Worm (Caenorhabditis elegans): ENCODE data around the gene nrsn-1.

Gene nrsn-1

DNA sequence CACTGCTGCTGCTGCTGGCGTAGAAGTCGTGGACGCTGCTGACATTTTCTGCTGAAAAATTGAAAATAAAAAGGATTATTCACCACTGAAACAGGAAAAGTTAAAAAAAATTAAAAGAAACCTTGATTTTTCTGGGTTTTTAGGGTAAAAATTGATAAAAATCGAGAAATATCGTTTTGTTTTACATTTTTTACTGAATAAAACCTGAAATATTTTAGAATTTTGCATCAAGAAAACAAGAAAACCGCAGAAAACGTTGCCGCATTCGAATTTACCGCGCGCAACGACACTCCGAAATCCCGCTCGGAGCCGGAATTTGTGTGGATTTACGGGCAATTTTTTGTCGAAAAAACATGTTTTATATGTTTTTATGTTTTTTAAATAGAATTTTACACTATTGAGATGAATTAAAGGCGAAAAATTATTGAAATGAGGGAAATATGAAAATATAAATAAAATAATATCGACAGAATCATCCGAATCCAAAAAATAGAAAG lies 43.7 kb upstream of the nrsn-1 start, which contains the start of gene chk-1 (continued):
- peak in 2 of 3 experiments; percentile 32 to 87 for TF ChIP-seq lin-35 (GFP tag; optimal IDR thresholded peaks at IDR 0.05)
- no peak for TF ChIP-seq nhr-90 (tag; optimal IDR thresholded peaks at IDR 0.05)
- TF ChIP-seq pha-4 (tag; optimal IDR thresholded peaks at IDR 0.05), result peak; percentile 8
- no peak for TF ChIP-seq gei-17 (GFP tag; optimal IDR thresholded peaks at IDR 0.05)
- peak; percentile 9 for TF ChIP-seq snpc-1.1 (tag; optimal IDR thresholded peaks at IDR 0.05; ENCODE audit: insufficient read depth)
- no peak for TF ChIP-seq ekl-4 (GFP tag; IDR thresholded peaks at IDR 0.05)
- TF ChIP-seq egl-44 (GFP tag; IDR thresholded peaks at IDR 0.05), result no peak
- no peak for TF ChIP-seq hlh-26 (GFP tag; conservative IDR thresholded peaks at IDR 0.05)
- TF ChIP-seq dox-1 (GFP tag; IDR thresholded peaks at IDR 0.05), result peak; percentile 48
- peak; percentile 98 for TF ChIP-seq attf-3 (GFP tag; conservative IDR thresholded peaks at IDR 0.05)
- no peak for TF ChIP-seq mel-28 (tag; optimal IDR thresholded peaks at IDR 0.05; ENCODE audit: borderline replicate concordance)
- TF ChIP-seq egl-18 (GFP tag; IDR thresholded peaks at IDR 0.05), result no peak
- TF ChIP-seq dpl-1 (GFP tag; optimal IDR thresholded peaks at IDR 0.05), result peak; percentile 84
- TF ChIP-seq efl-1 (GFP tag; optimal IDR thresholded peaks at IDR 0.05), result peak; percentile 80
- TF ChIP-seq snpc-1.3 (tag; optimal IDR thresholded peaks at IDR 0.05; ENCODE audit: insufficient read depth), result no peak
- TF ChIP-seq zfh-2 (GFP tag; conservative IDR thresholded peaks at IDR 0.05), result 0 out of 2 replicates have a peak, but pooled peaks have one; percentile 8
- TF ChIP-seq Y79H2A.3 (GFP tag; conservative IDR thresholded peaks at IDR 0.05), result no peak
- no peak for TF ChIP-seq ztf-26 (tag; optimal IDR thresholded peaks at IDR 0.05)

DNA sequence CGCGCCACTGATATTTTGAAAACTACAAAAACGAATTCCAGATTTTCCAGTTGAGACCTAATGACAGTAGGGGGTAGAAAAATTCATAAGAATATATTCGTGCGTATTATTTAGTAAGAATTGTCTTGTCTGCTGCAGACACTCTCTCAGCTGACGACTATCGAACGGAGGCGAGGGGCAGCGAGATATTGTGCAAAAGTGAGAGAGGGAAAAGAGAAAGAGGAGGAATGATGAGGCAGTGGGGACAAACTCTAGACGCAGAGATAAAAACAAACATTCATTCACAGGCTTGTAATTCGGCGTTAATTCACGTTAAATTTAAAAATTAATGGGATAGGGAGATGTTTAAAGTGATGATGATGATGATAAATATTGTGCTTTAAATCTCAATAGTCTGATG lies 41.1 kb upstream of the nrsn-1 start, which contains the start of gene gid-7:
TSS of gene gid-7 (minus strand) at position 188 of the 400 bp plus-strand sequence.
- TF ChIP-seq ama-1 (optimal IDR thresholded peaks at IDR 0.05) (no peak), ama-1 (GFP tag; optimal IDR thresholded peaks at IDR 0.05) (peak in 1 of 2 experiments; percentile 48), attf-3 (GFP tag; conservative IDR thresholded peaks at IDR 0.05) (peak; percentile 38), snpc-4 (GFP tag; optimal IDR thresholded peaks at IDR 0.05) (no peak), snpc-4 (tag; optimal IDR thresholded peaks at IDR 0.05) (peak in 3 of 4 experiments; percentile 25 to 46 (median 41)), hlh-12 (tag; optimal IDR thresholded peaks at IDR 0.05) (no peak), B0336.3 (GFP tag; IDR thresholded peaks at IDR 0.05) (peak; percentile 30; the same call in 1 of the 2 replicates), lin-54 (GFP tag; optimal IDR thresholded peaks at IDR 0.05) (peak; percentile 6), hmg-1.2 (GFP tag; IDR thresholded peaks at IDR 0.05) (peak; percentile 97), cebp-1 (GFP tag; IDR thresholded peaks at IDR 0.05) (no peak), cebp-1 (tag; optimal IDR thresholded peaks at IDR 0.05) (peak; percentile 44), lin-35 (GFP tag; optimal IDR thresholded peaks at IDR 0.05) (peak in 1 of 3 experiments; percentile 9), sptf-2 (GFP tag; optimal IDR thresholded peaks at IDR 0.05) (no peak), tlf-1 (GFP tag; optimal IDR thresholded peaks at IDR 0.05) (peak; percentile 4), nhr-80 (tag; optimal IDR thresholded peaks at IDR 0.05) (no peak), D2030.7 (GFP tag; IDR thresholded peaks at IDR 0.05) (no peak), nfyb-1 (GFP tag; IDR thresholded peaks at IDR 0.05) (0 out of 2 replicates have a peak, but pooled peaks have one; percentile 36), dox-1 (GFP tag; IDR thresholded peaks at IDR 0.05) (0 out of 2 replicates have a peak, but pooled peaks have one; percentile 14), ztf-28 (GFP tag; IDR thresholded peaks at IDR 0.05) (no peak), ztf-3 (GFP tag; optimal IDR thresholded peaks at IDR 0.05) (no peak), lir-1 (GFP tag; conservative IDR thresholded peaks at IDR 0.05) (no peak), snpc-1.1 (tag; optimal IDR thresholded peaks at IDR 0.05; ENCODE audit: insufficient read depth) (no peak), F33H1.4 (GFP tag; IDR thresholded peaks at IDR 0.05) (no peak), Y95B8A.8 (GFP tag; IDR thresholded peaks at IDR 0.05) (no peak), F49E8.2 (tag; optimal IDR thresholded peaks at IDR 0.05; ENCODE audit: insufficient read depth) (peak; percentile 61), madf-6 (GFP tag; IDR thresholded peaks at IDR 0.05) (peak; percentile 37; the same call in 1 of the 2 replicates), lin-26 (GFP tag; IDR thresholded peaks at IDR 0.05) (0 out of 2 replicates have a peak, but pooled peaks have one; percentile 24), snpc-1.3 (tag; optimal IDR thresholded peaks at IDR 0.05; ENCODE audit: insufficient read depth) (peak; percentile 3), ekl-4 (GFP tag; IDR thresholded peaks at IDR 0.05) (0 out of 2 replicates have a peak, but pooled peaks have one; percentile 28), Y56A3A.18 (GFP tag; IDR thresholded peaks at IDR 0.05) (0 out of 2 replicates have a peak, but pooled peaks have one; percentile 54), F39B2.1 (GFP tag; IDR thresholded peaks at IDR 0.05) (no peak), F55B11.4 (tag; optimal IDR thresholded peaks at IDR 0.05; ENCODE audit: borderline replicate concordance, insufficient read depth) (no peak)
